Fruit fly (Drosophila melanogaster): ENCODE results near the gene ntc.

dm6 chr3L:3786344-3787076 lies 19.7 kb downstream of the ntc start:
- TF ChIP-seq Clk (GFP tag; optimal IDR thresholded peaks at IDR 0.05): no peak
- TF ChIP-seq toe (GFP tag; optimal IDR thresholded peaks at IDR 0.05): no peak
- no peak for TF ChIP-seq CG1620 (GFP tag; optimal IDR thresholded peaks at IDR 0.05)
- TF ChIP-seq bab1 (GFP tag; optimal IDR thresholded peaks at IDR 0.05): no peak
- TF ChIP-seq Hr96 (GFP tag; optimal IDR thresholded peaks at IDR 0.05): no peak
- no peak for TF ChIP-seq ovo (GFP tag; optimal IDR thresholded peaks at IDR 0.05)
- no peak for TF ChIP-seq CG12768 (GFP tag; optimal IDR thresholded peaks at IDR 0.05)
- TF ChIP-seq kay (GFP tag; ENCODE audit: borderline replicate concordance): no peak
- TF ChIP-seq CG5204 (GFP tag; optimal IDR thresholded peaks at IDR 0.05): peak; percentile 20
- peak; percentile 28 for TF ChIP-seq CG33017 (tag; optimal IDR thresholded peaks at IDR 0.05)
- no peak for TF ChIP-seq CG7045 (GFP tag; optimal IDR thresholded peaks at IDR 0.05)
- peak; percentile 7 for TF ChIP-seq Mnt (GFP tag; optimal IDR thresholded peaks at IDR 0.05)
- no peak for TF ChIP-seq Crg-1 (GFP tag; optimal IDR thresholded peaks at IDR 0.05)
